Worm (Caenorhabditis elegans): Measurements from ENCODE around the gene wrt-1.

Gene wrt-1

ce11 chrII:7557981-7558380, 27.2 kb downstream of the wrt-1 start:
- TF ChIP-seq him-1 (tag; optimal IDR thresholded peaks at IDR 0.05) = no peak
- TF ChIP-seq W03F9.2 (tag; optimal IDR thresholded peaks at IDR 0.05) = no peak
- no peak for TF ChIP-seq dao-5 (tag; optimal IDR thresholded peaks at IDR 0.05)

DNA sequence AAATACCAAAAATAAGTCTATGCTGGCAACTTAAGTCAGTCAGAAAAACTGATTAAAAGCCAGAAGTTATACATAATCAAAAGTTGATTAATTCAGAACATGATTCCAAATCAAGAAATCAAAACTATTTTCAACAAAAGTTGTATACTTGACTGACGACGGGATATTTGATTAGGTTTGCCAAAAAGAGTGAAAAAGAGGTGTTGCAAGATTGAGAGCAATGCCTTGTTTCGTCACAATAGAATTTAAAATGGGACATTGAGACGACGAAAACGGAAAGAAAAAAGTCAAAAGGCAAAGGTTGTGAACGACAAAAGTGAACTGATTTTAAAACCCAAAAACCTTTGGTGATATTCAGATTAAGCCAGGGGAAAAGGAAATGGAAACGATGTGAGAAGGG, 28.1 kb downstream of the wrt-1 start:
- TF ChIP-seq W03F9.2 (tag; optimal IDR thresholded peaks at IDR 0.05) (no peak), him-1 (tag; optimal IDR thresholded peaks at IDR 0.05) (no peak), dao-5 (tag; optimal IDR thresholded peaks at IDR 0.05) (no peak)

DNA sequence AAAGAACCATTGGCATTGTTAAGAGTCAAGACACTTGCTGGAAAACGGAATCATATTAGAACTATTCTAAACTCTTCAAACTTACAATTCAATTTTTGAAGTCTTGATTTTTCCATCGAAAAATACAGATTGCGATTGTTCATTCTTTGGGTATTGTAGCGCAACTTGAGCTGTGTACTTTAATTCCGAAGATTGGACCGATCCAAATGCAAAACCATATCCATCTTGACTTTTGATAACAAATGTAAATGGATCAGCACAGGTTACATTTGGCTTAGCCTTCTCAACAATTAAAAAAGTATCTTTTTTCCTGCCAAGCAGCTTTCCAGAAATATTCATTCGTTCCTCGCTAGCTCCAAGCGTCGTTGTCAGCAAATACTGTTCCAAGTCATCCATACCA, 30.0 kb downstream of the wrt-1 start:
- TF ChIP-seq him-1 (tag; optimal IDR thresholded peaks at IDR 0.05) (no peak), W03F9.2 (tag; optimal IDR thresholded peaks at IDR 0.05) (no peak), dao-5 (tag; optimal IDR thresholded peaks at IDR 0.05) (no peak)

- TF ChIP-seq dao-5 (tag; optimal IDR thresholded peaks at IDR 0.05) (no peak), him-1 (tag; optimal IDR thresholded peaks at IDR 0.05) (no peak), W03F9.2 (tag; optimal IDR thresholded peaks at IDR 0.05) (no peak)
These were observed 30.7 kb downstream of the wrt-1 start, which contains the start of the genes ZK1290.11 and ZK1290.1 for ce11 chrII:7561494-7561893. Gene ZK1290.11 (minus strand): TSS chrII:7561594. Gene ZK1290.1 (plus strand): TSS chrII:7561764.

DNA sequence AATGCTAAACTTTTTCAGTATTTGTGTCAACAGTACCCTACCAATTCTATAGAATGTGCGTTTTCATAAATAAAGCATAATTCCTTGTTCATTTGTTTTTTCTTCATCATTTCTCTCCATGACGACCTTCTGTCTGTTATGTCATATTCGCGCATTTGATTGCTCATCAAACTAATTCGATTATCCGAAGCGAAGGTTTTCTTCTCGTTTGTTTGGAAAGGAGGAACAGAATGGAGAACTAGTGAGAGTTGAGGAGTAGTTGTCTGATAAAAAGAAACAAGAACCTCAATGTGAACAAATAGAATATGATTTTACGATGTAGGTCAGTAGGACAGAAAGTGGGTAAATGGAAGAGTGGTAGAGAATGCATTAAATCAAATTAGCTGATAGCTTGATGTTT, 31.8 kb downstream of the wrt-1 start:
- TF ChIP-seq him-1 (tag; optimal IDR thresholded peaks at IDR 0.05) (no peak), dao-5 (tag; optimal IDR thresholded peaks at IDR 0.05) (no peak), W03F9.2 (tag; optimal IDR thresholded peaks at IDR 0.05) (no peak)

- no peak for TF ChIP-seq dao-5 (tag; optimal IDR thresholded peaks at IDR 0.05)
- no peak for TF ChIP-seq W03F9.2 (tag; optimal IDR thresholded peaks at IDR 0.05)
- TF ChIP-seq him-1 (tag; optimal IDR thresholded peaks at IDR 0.05) = no peak
These were observed 39.5 kb downstream of the wrt-1 start, which contains the start of gene F35D2.3 for ce11 chrII:7570305-7570704. Gene F35D2.3 (plus strand): TSS chrII:7570605.

DNA sequence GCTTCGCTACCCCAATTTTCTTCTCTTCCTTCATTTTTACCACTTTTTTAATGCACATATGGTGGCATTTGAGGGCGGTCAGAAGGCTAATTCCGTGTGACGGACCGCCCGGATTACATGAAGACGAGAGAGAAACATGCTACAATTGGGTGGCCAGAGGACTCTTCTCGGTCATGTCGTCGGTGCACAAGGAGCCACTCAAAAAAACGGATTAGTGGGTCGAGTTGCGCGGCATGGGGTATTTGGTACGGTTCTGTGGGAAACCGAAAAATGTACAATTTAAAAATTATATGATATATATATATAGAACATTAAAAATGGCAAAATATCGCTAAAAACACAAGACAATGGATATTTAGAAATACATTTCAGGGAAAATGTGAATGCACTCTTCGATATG, 40.0 kb downstream of the wrt-1 start:
- no peak for TF ChIP-seq him-1 (tag; optimal IDR thresholded peaks at IDR 0.05)
- no peak for TF ChIP-seq W03F9.2 (tag; optimal IDR thresholded peaks at IDR 0.05)

- TF ChIP-seq him-1 (tag; optimal IDR thresholded peaks at IDR 0.05) = no peak
- no peak for TF ChIP-seq W03F9.2 (tag; optimal IDR thresholded peaks at IDR 0.05)
These were observed 43.3 kb downstream of the wrt-1 start, which contains the start of gene F35D2.2 for ce11 chrII:7574143-7574542. Gene F35D2.2 (plus strand): TSS chrII:7574443.

ce11 chrII:7575614-7576013, 44.8 kb downstream of the wrt-1 start, which contains the start of gene F35D2.1:
Gene F35D2.1 (plus strand): TSS chrII:7575914.
- TF ChIP-seq W03F9.2 (tag; optimal IDR thresholded peaks at IDR 0.05) (no peak), dao-5 (tag; optimal IDR thresholded peaks at IDR 0.05) (no peak), him-1 (tag; optimal IDR thresholded peaks at IDR 0.05) (no peak)

ce11 chrII:7577412-7577811, 46.6 kb downstream of the wrt-1 start, which contains the start of gene F35D2.6:
Gene F35D2.6 (plus strand): TSS chrII:7577712.
- TF ChIP-seq dao-5 (tag; optimal IDR thresholded peaks at IDR 0.05) (no peak), him-1 (tag; optimal IDR thresholded peaks at IDR 0.05) (no peak), W03F9.2 (tag; optimal IDR thresholded peaks at IDR 0.05) (no peak)

Data from whole organism, L4/young adult.